Fruit fly (Drosophila melanogaster) whole organism, wandering third instar larva: ENCODE measurements around the gene kin17.

Experiments
- psq ChIP-seq: fragments of 200-800 bp; sonication (Bioruptor generic); optimal IDR thresholded peaks from 3 replicates; lab custom pipeline; 2017; ENCODE audit warnings: missing biosample characterization, mild to moderate bottlenecking, missing genetic modification characterization, moderate library complexity
- rgr ChIP-seq: fragments of 200-800 bp; sonication (Bioruptor generic); optimal IDR thresholded peaks from 3 replicates; lab custom pipeline; 2016; ENCODE audit warnings: missing biosample characterization, mild to moderate bottlenecking, missing genetic modification characterization

DNA sequence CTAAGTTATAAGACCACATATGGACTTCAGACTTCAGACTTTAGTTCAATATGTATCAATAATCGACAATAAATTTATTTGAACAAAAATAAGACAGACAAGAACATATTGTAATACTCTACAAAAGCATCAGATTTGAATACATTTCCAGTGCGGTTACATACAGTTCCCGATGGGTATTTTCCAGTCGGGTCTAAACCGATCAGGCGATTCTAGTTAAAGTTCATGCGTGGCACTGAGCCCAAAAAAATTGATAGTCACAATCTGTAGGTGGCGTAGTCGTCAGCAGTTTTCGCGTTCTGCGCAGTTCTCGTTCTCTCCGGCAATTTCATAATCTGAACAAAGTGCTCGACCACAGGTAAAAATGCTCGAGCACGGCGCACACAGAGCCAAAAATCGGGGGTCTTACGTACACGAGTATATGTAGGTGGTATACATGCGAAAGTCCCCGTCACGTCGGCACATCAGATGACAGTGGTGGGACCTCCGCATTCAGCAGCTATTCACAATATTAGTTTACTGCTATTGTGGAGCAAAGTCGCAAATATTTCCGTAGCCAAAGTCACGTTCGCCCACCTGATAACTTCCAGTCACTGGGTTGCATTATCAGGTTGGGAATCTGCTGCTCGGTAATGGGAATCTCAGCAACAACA is 38.8 kb downstream of the kin17 start:
- peak; percentile 59 for TF ChIP-seq psq (GFP tag; lab: Kevin White, UChicago)
- TF ChIP-seq rgr (GFP tag; lab: Kevin White, UChicago) = peak; percentile 62
